Worm (Caenorhabditis elegans) whole organism, L4 larva: ENCODE results near the gene mrp-4.

Experiments
- F10B5.3 ChIP-seq: sonication (generic microtip); optimal IDR thresholded peaks from 2 replicates; lab custom pipeline; 2016; ENCODE audit warnings: mild to moderate bottlenecking, missing genetic modification characterization, missing compliant biosample characterization
- F26F4.8 ChIP-seq: fragments of 200-800 bp; sonication (Bioruptor generic); conservative IDR thresholded peaks from 2 replicates; pipeline ENCODE4 v1.3.6; 2022; ENCODE audit warnings: missing genetic modification characterization, missing compliant biosample characterization
- F37D6.2 ChIP-seq: sonication (generic microtip); optimal IDR thresholded peaks from 2 replicates; lab custom pipeline; 2016; ENCODE audit warnings: mild to moderate bottlenecking, missing genetic modification characterization, missing compliant biosample characterization
- F49E8.2 ChIP-seq: sonication (generic microtip); optimal IDR thresholded peaks from 2 replicates; lab custom pipeline; 2016; ENCODE audit warnings: missing compliant biosample characterization, mild to moderate bottlenecking, missing genetic modification characterization, borderline replicate concordance
- Y5F2A.4 ChIP-seq: fragments of 200-800 bp; sonication (Bioruptor generic); optimal IDR thresholded peaks from 2 replicates; lab custom pipeline; 2018; ENCODE audit warnings: mild to moderate bottlenecking, missing genetic modification characterization, missing compliant biosample characterization
- aha-1 ChIP-seq: fragments of 150-350 bp; peaks from one replicate; lab custom pipeline; 2014; ENCODE audit warnings: missing biosample characterization, missing genetic modification characterization
- ama-1 ChIP-seq: fragments of 150-350 bp; optimal IDR thresholded peaks from 2 replicates; lab custom pipeline; 2014; ENCODE audit warnings: inconsistent platforms, mixed read lengths
- arid-1 ChIP-seq: fragments of 200-800 bp; sonication (Bioruptor generic); conservative IDR thresholded peaks from 2 replicates; pipeline ENCODE4 v1.3.6; 2022; ENCODE audit warnings: missing genetic modification reagents, missing genetic modification characterization, missing compliant biosample characterization
- attf-4 ChIP-seq: sonication (generic microtip); optimal IDR thresholded peaks from 3 replicates; lab custom pipeline; 2017; ENCODE audit warnings: missing biosample characterization, missing genetic modification characterization
- ceh-28 ChIP-seq: fragments of 150-350 bp; optimal IDR thresholded peaks from 2 replicates; lab custom pipeline; 2014; ENCODE audit warnings: missing biosample characterization, missing genetic modification reagents, missing genetic modification characterization
- ceh-82 ChIP-seq: sonication (generic microtip); optimal IDR thresholded peaks from 2 replicates; lab custom pipeline; 2017; ENCODE audit warnings: missing biosample characterization, missing genetic modification characterization
- ces-1 ChIP-seq: fragments of 150-350 bp; sonication (generic microtip); optimal IDR thresholded peaks from 4 replicates; lab custom pipeline; 2014; ENCODE audit warnings: missing biosample characterization, missing genetic modification reagents, missing genetic modification characterization
- cey-2 ChIP-seq: sonication (generic microtip); optimal IDR thresholded peaks from 3 replicates; lab custom pipeline; 2017; ENCODE audit warnings: missing genetic modification characterization, mild to moderate bottlenecking, missing compliant biosample characterization, antibody characterized with exemption, borderline replicate concordance; ENCODE audit not compliant: insufficient read depth
- daf-16 ChIP-seq, 3 experiments: sonication (generic microtip); optimal IDR thresholded peaks; 2 replicates each; lab custom pipeline; 2016 to 2017; ENCODE audit warnings: missing genetic modification characterization in 3 of 3, missing genetic modification reagents in 3 of 3, mild to moderate bottlenecking in 2 of 3, missing compliant biosample characterization in 2 of 3, missing biosample characterization in 1 of 3, moderate library complexity in 1 of 3
- dmd-8 ChIP-seq: fragments of 200-800 bp; sonication (Bioruptor generic); IDR thresholded peaks from 2 replicates; pipeline ENCODE4 v1.3.6; 2022; ENCODE audit warnings: missing genetic modification characterization, missing compliant biosample characterization
- dmd-9 ChIP-seq: fragments of 200-800 bp; sonication (Bioruptor generic); IDR thresholded peaks from 2 replicates; pipeline ENCODE4 v1.3.6; 2022; ENCODE audit warnings: missing genetic modification reagents, missing genetic modification characterization, missing compliant biosample characterization
- duxl-1 ChIP-seq: sonication (generic microtip); optimal IDR thresholded peaks from 2 replicates; lab custom pipeline; 2016; ENCODE audit warnings: mild to moderate bottlenecking, missing genetic modification characterization, moderate library complexity, missing compliant biosample characterization; ENCODE audit not compliant: poor library complexity
- dve-1 ChIP-seq: sonication (generic microtip); optimal IDR thresholded peaks from 2 replicates; lab custom pipeline; 2017; ENCODE audit warnings: antibody characterized with exemption, mild to moderate bottlenecking, missing genetic modification characterization, missing compliant biosample characterization; ENCODE audit not compliant: insufficient read depth
- egl-27 ChIP-seq: sonication (generic microtip); optimal IDR thresholded peaks from 3 replicates; lab custom pipeline; 2017; ENCODE audit warnings: missing biosample characterization, missing genetic modification reagents, missing genetic modification characterization
- gei-8 ChIP-seq: fragments of 200-800 bp; sonication (Bioruptor generic); optimal IDR thresholded peaks from 2 replicates; lab custom pipeline; 2018; ENCODE audit warnings: mild to moderate bottlenecking, missing genetic modification characterization, missing compliant biosample characterization
- hlh-30 ChIP-seq: sonication (generic microtip); optimal IDR thresholded peaks from 2 replicates; lab custom pipeline; 2017; ENCODE audit warnings: antibody characterized with exemption, mild to moderate bottlenecking, missing genetic modification characterization, missing compliant biosample characterization; ENCODE audit not compliant: insufficient read depth
- jun-1 ChIP-seq: fragments of 150-350 bp; optimal IDR thresholded peaks from 2 replicates; lab custom pipeline; 2014; ENCODE audit warnings: missing biosample characterization, missing genetic modification reagents, missing genetic modification characterization
- lin-38 ChIP-seq: fragments of 200-800 bp; sonication (Bioruptor generic); IDR thresholded peaks from 2 replicates; pipeline ENCODE4 v1.3.6; 2022; ENCODE audit warnings: missing genetic modification reagents, missing genetic modification characterization, missing compliant biosample characterization
- madf-5 ChIP-seq, 2 experiments: fragments of 200-800 bp; sonication (Bioruptor generic); IDR thresholded peaks; 2 replicates each; pipeline ENCODE4 v1.3.6; 2022; ENCODE audit warnings: missing compliant biosample characterization in 2 of 2, missing genetic modification characterization in 2 of 2
- mdl-1 ChIP-seq, 2 experiments: fragments of 150-350 bp in 1 of 2; sonication (generic microtip) in 1 of 2; optimal IDR thresholded peaks; 2 replicates each; lab custom pipeline; 2014 to 2017; ENCODE audit warnings: missing biosample characterization in 2 of 2, missing genetic modification characterization in 2 of 2
- mxl-3 ChIP-seq: fragments of 200-800 bp; sonication (Bioruptor generic); optimal IDR thresholded peaks from 2 replicates; lab custom pipeline; 2018; ENCODE audit warnings: mild to moderate bottlenecking, missing genetic modification characterization, missing compliant biosample characterization
- nhr-10 ChIP-seq: fragments of 150-350 bp; optimal IDR thresholded peaks from 2 replicates; lab custom pipeline; 2014; ENCODE audit warnings: missing biosample characterization, missing genetic modification characterization
- nhr-11 ChIP-seq: fragments of 150-350 bp; optimal IDR thresholded peaks from 2 replicates; lab custom pipeline; 2014; ENCODE audit warnings: missing biosample characterization, missing genetic modification characterization
- nhr-28 ChIP-seq: fragments of 150-350 bp; optimal IDR thresholded peaks from 2 replicates; lab custom pipeline; 2014; ENCODE audit warnings: missing biosample characterization, missing genetic modification characterization
- nhr-41 ChIP-seq: fragments of 200-800 bp; sonication (Bioruptor generic); IDR thresholded peaks from 2 replicates; pipeline ENCODE4 v1.3.6; 2022; ENCODE audit warnings: missing genetic modification reagents, missing genetic modification characterization, missing compliant biosample characterization
- nhr-48 ChIP-seq: sonication (generic microtip); optimal IDR thresholded peaks from 2 replicates; lab custom pipeline; 2016; ENCODE audit warnings: mild to moderate bottlenecking, missing genetic modification characterization, missing compliant biosample characterization
- php-3 ChIP-seq: fragments of 200-800 bp; sonication (Bioruptor generic); IDR thresholded peaks from 2 replicates; pipeline ENCODE4 v1.3.6; 2022; ENCODE audit warnings: missing genetic modification reagents, missing genetic modification characterization, missing compliant biosample characterization
- pqm-1 ChIP-seq: sonication (generic microtip); optimal IDR thresholded peaks from 2 replicates; lab custom pipeline; 2017; ENCODE audit warnings: missing biosample characterization, missing genetic modification characterization
- rbr-2 ChIP-seq: sonication (generic microtip); optimal IDR thresholded peaks from 2 replicates; lab custom pipeline; 2016; ENCODE audit warnings: missing genotype, missing genetic modification characterization, missing compliant biosample characterization
- set-16 ChIP-seq: fragments of 200-800 bp; sonication (Bioruptor generic); IDR thresholded peaks from 2 replicates; pipeline ENCODE4 v1.3.6; 2022; ENCODE audit warnings: missing genetic modification reagents, missing genetic modification characterization, missing compliant biosample characterization
- snpc-1.2 ChIP-seq: fragments of 200-800 bp; sonication (Bioruptor generic); IDR thresholded peaks from 2 replicates; pipeline ENCODE4 v1.3.6; 2022; ENCODE audit warnings: missing genetic modification reagents, missing genetic modification characterization, missing compliant biosample characterization
- tra-1 ChIP-seq: fragments of 200-800 bp; sonication (Bioruptor generic); IDR thresholded peaks from 2 replicates; pipeline ENCODE4 v1.3.6; 2022; ENCODE audit warnings: missing genetic modification reagents, missing genetic modification characterization, missing compliant biosample characterization
- unc-130 ChIP-seq: sonication (generic microtip); optimal IDR thresholded peaks from 2 replicates; lab custom pipeline; 2016; ENCODE audit warnings: missing genetic modification reagents, missing genetic modification characterization, missing compliant biosample characterization
- vab-7 ChIP-seq: fragments of 200-800 bp; sonication (Bioruptor generic); IDR thresholded peaks from 2 replicates; pipeline ENCODE4 v1.3.6; 2022; ENCODE audit warnings: missing genetic modification reagents, missing genetic modification characterization, missing compliant biosample characterization
- zfp-2 ChIP-seq: sonication (generic microtip); optimal IDR thresholded peaks from 2 replicates; lab custom pipeline; 2016; ENCODE audit warnings: mild to moderate bottlenecking, missing genetic modification characterization, missing compliant biosample characterization
- zip-11 ChIP-seq: fragments of 200-800 bp; sonication (Bioruptor generic); IDR thresholded peaks from 2 replicates; pipeline ENCODE4 v1.3.6; 2022; ENCODE audit warnings: missing genetic modification characterization, missing compliant biosample characterization
- ztf-11 ChIP-seq: fragments of 150-350 bp; optimal IDR thresholded peaks from 2 replicates; lab custom pipeline; 2014; ENCODE audit warnings: missing biosample characterization, missing genetic modification characterization

The mrp-4 gene

DNA sequence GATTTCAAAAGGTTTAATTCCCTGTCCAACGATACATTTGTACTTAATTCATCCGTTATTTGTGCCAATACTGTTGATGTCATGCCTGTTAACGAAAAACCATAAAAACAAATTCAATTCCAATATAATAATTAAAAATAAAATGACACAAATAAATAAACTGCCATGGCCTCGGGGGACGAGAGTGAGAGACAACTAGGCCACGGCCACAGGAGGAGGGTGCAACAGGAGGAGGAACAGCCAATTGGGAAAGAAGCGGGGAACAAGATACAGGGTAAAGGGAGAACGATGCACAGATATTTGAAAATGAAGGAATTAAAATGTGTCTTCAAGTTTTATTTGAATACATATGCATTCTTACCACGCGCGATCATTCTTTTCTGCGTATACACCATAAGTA, 33.3 kb downstream of the mrp-4 start, which contains the start of gene F21G4.6:
Gene F21G4.6, minus strand, starts transcription at position 87 of the 400 bp plus-strand sequence.
- no peak for TF ChIP-seq rbr-2 (tag; lab: Kevin White, UChicago)
- TF ChIP-seq ceh-82 = no peak
- TF ChIP-seq gei-8 = no peak
- no peak for TF ChIP-seq tra-1 (GFP tag; lab: Robert Waterston, UW)
- TF ChIP-seq nhr-41 (GFP tag; lab: Robert Waterston, UW) = no peak
- TF ChIP-seq dmd-9 (GFP tag; lab: Robert Waterston, UW) = no peak

- TF ChIP-seq arid-1 (GFP tag; lab: Robert Waterston, UW) (no peak), unc-130 (GFP tag; lab: Kevin White, UChicago) (no peak)
Measured at ce11 chrX:9918997-9919396, 34.9 kb downstream of the mrp-4 start, which contains the start of gene folr-1. folr-1 (plus strand) TSS chrX:9919297.

- TF ChIP-seq php-3 (GFP tag; lab: Robert Waterston, UW) = no peak
- no peak for TF ChIP-seq zfp-2 (tag; lab: Kevin White, UChicago)
- TF ChIP-seq egl-27 (tag; lab: Kevin White, UChicago) = no peak
- no peak for TF ChIP-seq ceh-28 (tag; lab: Kevin White, UChicago)
- no peak for TF ChIP-seq aha-1 (tag; lab: Kevin White, UChicago)
- no peak for TF ChIP-seq set-16
- no peak for TF ChIP-seq nhr-48 (tag; lab: Kevin White, UChicago)
Measured at ce11 chrX:9921257-9921656, 37.2 kb downstream of the mrp-4 start, which contains the start of gene C17G1.2. C17G1.2 (plus strand) TSS chrX:9921557.

DNA sequence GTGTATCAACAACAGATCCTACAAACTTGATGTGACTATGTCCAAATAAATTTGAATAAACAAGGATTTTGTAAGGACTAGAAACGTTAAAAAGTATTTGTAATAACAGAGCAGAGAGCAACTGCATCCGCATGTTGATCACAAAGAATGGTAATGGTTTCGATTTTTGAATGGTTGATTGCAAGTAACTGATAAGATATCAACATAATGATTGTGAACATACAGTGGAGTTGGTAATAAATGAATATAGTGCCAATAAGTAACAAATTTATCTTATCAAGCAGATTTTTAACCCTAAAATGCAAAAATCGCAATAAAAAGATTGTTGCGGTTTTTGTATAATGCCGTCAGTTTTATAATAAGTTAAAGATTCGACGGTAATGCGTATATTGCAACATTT, 40.9 kb downstream of the mrp-4 start, which contains the start of gene ugt-23:
Gene ugt-23, minus strand, starts transcription at position 212 of the 400 bp plus-strand sequence.
- TF ChIP-seq dve-1 (tag; lab: Kevin White, UChicago) = peak; percentile 31
- TF ChIP-seq unc-130 (GFP tag; lab: Kevin White, UChicago) = no peak
- no peak for TF ChIP-seq snpc-1.2
- no peak for TF ChIP-seq F10B5.3 (tag; lab: Kevin White, UChicago)
- peak; percentile 89 for TF ChIP-seq pqm-1 (tag; lab: Kevin White, UChicago)
- TF ChIP-seq F26F4.8 = no peak
- TF ChIP-seq php-3 (GFP tag; lab: Robert Waterston, UW) = 0 out of 2 replicates have a peak, but pooled peaks have one; percentile 29
- no peak for TF ChIP-seq daf-16 (GFP tag; optimal IDR thresholded peaks at IDR 0.05; lab: Kevin White, UChicago)
- TF ChIP-seq daf-16 (tag; optimal IDR thresholded peaks at IDR 0.05; lab: Kevin White, UChicago) = peak; percentile 72
- TF ChIP-seq nhr-28 = peak; percentile 63

DNA sequence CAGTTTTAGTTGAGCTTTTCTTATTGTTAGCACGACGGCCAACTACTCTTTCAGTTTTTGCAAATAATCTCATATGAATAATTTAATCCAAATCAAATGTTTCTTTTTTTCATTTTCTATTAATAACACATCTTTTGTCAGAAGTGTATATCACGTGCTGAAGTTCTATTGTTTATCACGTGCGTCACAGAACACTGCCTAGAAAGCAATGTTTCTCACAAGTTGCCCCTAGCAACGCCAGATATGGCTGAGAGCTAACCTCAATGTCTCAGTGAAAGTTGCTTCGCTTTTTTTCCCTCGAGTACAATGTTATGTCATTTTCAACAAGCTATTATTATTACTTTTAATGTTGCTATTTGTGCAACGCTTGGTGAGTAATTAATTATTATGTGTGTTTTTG, 43.9 kb downstream of the mrp-4 start:
- TF ChIP-seq jun-1 (tag; lab: Kevin White, UChicago) = no peak
- no peak for TF ChIP-seq F49E8.2
- TF ChIP-seq ces-1 = no peak
- TF ChIP-seq nhr-10 (tag; lab: Kevin White, UChicago) = no peak
- TF ChIP-seq madf-5 (GFP tag; IDR thresholded peaks at IDR 0.05; lab: Robert Waterston, UW) = no peak
- TF ChIP-seq vab-7 (GFP tag; lab: Robert Waterston, UW) = no peak
- TF ChIP-seq nhr-28 = no peak
- TF ChIP-seq ama-1 = no peak
- TF ChIP-seq F37D6.2 = no peak
- TF ChIP-seq mdl-1 (tag; optimal IDR thresholded peaks at IDR 0.05; lab: Kevin White, UChicago) = no peak
- no peak for TF ChIP-seq dve-1 (tag; lab: Kevin White, UChicago)
- no peak for TF ChIP-seq lin-38 (GFP tag; lab: Robert Waterston, UW)
- no peak for TF ChIP-seq Y5F2A.4
- TF ChIP-seq zip-11 (GFP tag; lab: Robert Waterston, UW) = no peak
- no peak for TF ChIP-seq duxl-1 (tag; lab: Kevin White, UChicago)
- no peak for TF ChIP-seq ztf-11 (tag; lab: Kevin White, UChicago)
- no peak for TF ChIP-seq attf-4 (tag; lab: Kevin White, UChicago)
- TF ChIP-seq nhr-11 (tag; lab: Kevin White, UChicago) = peak; percentile 22
- no peak for TF ChIP-seq mxl-3 (GFP tag; lab: Kevin White, UChicago)
- peak; percentile 34 for TF ChIP-seq hlh-30 (tag; lab: Kevin White, UChicago)
- TF ChIP-seq nhr-41 (GFP tag; lab: Robert Waterston, UW) = no peak
- no peak for TF ChIP-seq dmd-8 (GFP tag; lab: Robert Waterston, UW)
- peak; percentile 36 for TF ChIP-seq aha-1 (tag; lab: Kevin White, UChicago)
- no peak for TF ChIP-seq cey-2 (tag; lab: Kevin White, UChicago)
